Fruit fly (Drosophila melanogaster) ovary, adult (tissue): ENCODE data around the gene wkd.
A peak's percentile ranks its signal among the peaks of the same experiment; 100 is the strongest.

Source experiments
- CG17801 ChIP-seq: fragments of 200-800 bp; optimal IDR thresholded peaks from 2 replicates; lab custom pipeline; 2019; ENCODE audit warnings: missing biosample characterization, mild to moderate bottlenecking, missing genetic modification characterization, moderate library complexity; ENCODE audit not compliant: partially characterized antibody

Gene wkd

dm6 chr3R:11568873-11569450, 12.4 kb upstream of the wkd start, which contains the start of gene Mrp4:
Mrp4 (plus strand) TSS chr3R:11569250.
- peak; percentile 78 for TF ChIP-seq CG17801 (GFP tag; lab: Kevin White, UChicago)

dm6 chr3R:11569993-11570392, 11.4 kb upstream of the wkd start:
- TF ChIP-seq CG17801 (GFP tag; lab: Kevin White, UChicago), result no peak

- TF ChIP-seq CG17801 (GFP tag; lab: Kevin White, UChicago), result no peak
Measured at dm6 chr3R:11571408-11571807, 10.0 kb upstream of the wkd start.

- TF ChIP-seq CG17801 (GFP tag; lab: Kevin White, UChicago), result no peak
Measured at dm6 chr3R:11578645-11579044, 2.7 kb upstream of the wkd start, which contains the start of the genes CG6790 and CG5342. CG6790 (minus strand) TSS chr3R:11578745. CG5342 (plus strand) TSS chr3R:11578826.

- peak; percentile 82 for TF ChIP-seq CG17801 (GFP tag; lab: Kevin White, UChicago)
Measured at dm6 chr3R:11582253-11582589, 845 bp downstream of the wkd start.

dm6 chr3R:11589764-11590358, 8.5 kb downstream of the wkd start, which contains the start of gene CG6791:
CG6791 (minus strand) TSS chr3R:11590146.
- peak; percentile 46 for TF ChIP-seq CG17801 (GFP tag; lab: Kevin White, UChicago)

- no peak for TF ChIP-seq CG17801 (GFP tag; lab: Kevin White, UChicago)
Measured at dm6 chr3R:11595523-11595922, 14.1 kb downstream of the wkd start.

- no peak for TF ChIP-seq CG17801 (GFP tag; lab: Kevin White, UChicago)
Measured at dm6 chr3R:11603136-11603535, 21.8 kb downstream of the wkd start.

- TF ChIP-seq CG17801 (GFP tag; lab: Kevin White, UChicago), result peak; percentile 58
Measured at dm6 chr3R:11604654-11605436, 23.5 kb downstream of the wkd start.

- no peak for TF ChIP-seq CG17801 (GFP tag; lab: Kevin White, UChicago)
Measured at dm6 chr3R:11606679-11607078, 25.3 kb downstream of the wkd start.

dm6 chr3R:11612467-11612866, 31.1 kb downstream of the wkd start:
- no peak for TF ChIP-seq CG17801 (GFP tag; lab: Kevin White, UChicago)

dm6 chr3R:11613252-11614036, 32.1 kb downstream of the wkd start:
- no peak for TF ChIP-seq CG17801 (GFP tag; lab: Kevin White, UChicago)

dm6 chr3R:11614107-11614506, 32.7 kb downstream of the wkd start:
- no peak for TF ChIP-seq CG17801 (GFP tag; lab: Kevin White, UChicago)

dm6 chr3R:11614507-11614906, 33.1 kb downstream of the wkd start:
- no peak for TF ChIP-seq CG17801 (GFP tag; lab: Kevin White, UChicago)
